Worm (Caenorhabditis elegans) whole organism, L1 larva: Measurements from ENCODE around the gene C16C8.19.

Source experiments
- aly-2 ChIP-seq: fragments of 150-350 bp; optimal IDR thresholded peaks from 2 replicates; lab custom pipeline; 2014; ENCODE audit warnings: missing biosample characterization, missing genetic modification characterization
- egl-27 ChIP-seq, 2 experiments: fragments of 150-350 bp in 1 of 2; sonication (generic microtip); optimal IDR thresholded peaks; 3 replicates each; lab custom pipeline; 2017 to 2018; ENCODE audit warnings: missing biosample characterization in 2 of 2, missing genetic modification characterization in 2 of 2, missing genetic modification reagents in 2 of 2
- fkh-8 ChIP-seq: sonication (generic microtip); optimal IDR thresholded peaks from 2 replicates; lab custom pipeline; 2016; ENCODE audit warnings: mild to moderate bottlenecking, missing genetic modification characterization, missing compliant biosample characterization
- fos-1 ChIP-seq: fragments of 150-350 bp; optimal IDR thresholded peaks from 2 replicates; lab custom pipeline; 2014; ENCODE audit warnings: missing biosample characterization, missing genetic modification characterization
- nhr-12 ChIP-seq: sonication (generic microtip); optimal IDR thresholded peaks from 2 replicates; lab custom pipeline; 2017; ENCODE audit warnings: missing biosample characterization, missing genetic modification characterization
- nhr-237 ChIP-seq: fragments of 150-350 bp; optimal IDR thresholded peaks from 2 replicates; lab custom pipeline; 2014; ENCODE audit warnings: missing biosample characterization, missing genetic modification characterization
- pqm-1 ChIP-seq: sonication (generic microtip); optimal IDR thresholded peaks from 3 replicates; lab custom pipeline; 2017; ENCODE audit warnings: missing biosample characterization, missing genetic modification characterization
- snpc-4 ChIP-seq: fragments of 150-350 bp; optimal IDR thresholded peaks from 2 replicates; lab custom pipeline; 2014; ENCODE audit warnings: missing biosample characterization, missing genetic modification characterization
- sptf-1 ChIP-seq: fragments of 150-350 bp; optimal IDR thresholded peaks from 2 replicates; lab custom pipeline; 2014; ENCODE audit warnings: missing biosample characterization, missing genetic modification characterization
- sup-37 ChIP-seq: fragments of 200-800 bp; sonication (Bioruptor generic); optimal IDR thresholded peaks from 2 replicates; lab custom pipeline; 2018; ENCODE audit warnings: mild to moderate bottlenecking, missing genetic modification characterization, missing compliant biosample characterization
- unc-130 ChIP-seq: fragments of 150-350 bp; optimal IDR thresholded peaks from 2 replicates; lab custom pipeline; 2017; ENCODE audit warnings: missing biosample characterization, missing genetic modification characterization, inconsistent platforms
- ztf-4 ChIP-seq: fragments of 150-350 bp; optimal IDR thresholded peaks from 2 replicates; lab custom pipeline; 2014; ENCODE audit warnings: missing biosample characterization, missing genetic modification characterization

- TF ChIP-seq ztf-4 (tag; lab: Kevin White, UChicago) (no peak), unc-130 (tag; lab: Kevin White, UChicago) (no peak), fos-1 (no peak), fkh-8 (tag; lab: Kevin White, UChicago) (no peak), aly-2 (tag; lab: Kevin White, UChicago) (no peak), egl-27 (tag; optimal IDR thresholded peaks at IDR 0.05; lab: Kevin White, UChicago) (no peak), nhr-12 (no peak), snpc-4 (tag; lab: Kevin White, UChicago) (no peak), nhr-237 (tag; lab: Kevin White, UChicago) (no peak), pqm-1 (no peak), sptf-1 (tag; lab: Kevin White, UChicago) (no peak), sup-37 (GFP tag; lab: Kevin White, UChicago) (no peak)
Measured at ce11 chrII:3481584-3481983, 23.3 kb downstream of the C16C8.19 start, which contains the start of gene Y49F6B.8.
